Fruit fly (Drosophila melanogaster): ENCODE data around the gene CG17746.

CG17746 gene

DNA sequence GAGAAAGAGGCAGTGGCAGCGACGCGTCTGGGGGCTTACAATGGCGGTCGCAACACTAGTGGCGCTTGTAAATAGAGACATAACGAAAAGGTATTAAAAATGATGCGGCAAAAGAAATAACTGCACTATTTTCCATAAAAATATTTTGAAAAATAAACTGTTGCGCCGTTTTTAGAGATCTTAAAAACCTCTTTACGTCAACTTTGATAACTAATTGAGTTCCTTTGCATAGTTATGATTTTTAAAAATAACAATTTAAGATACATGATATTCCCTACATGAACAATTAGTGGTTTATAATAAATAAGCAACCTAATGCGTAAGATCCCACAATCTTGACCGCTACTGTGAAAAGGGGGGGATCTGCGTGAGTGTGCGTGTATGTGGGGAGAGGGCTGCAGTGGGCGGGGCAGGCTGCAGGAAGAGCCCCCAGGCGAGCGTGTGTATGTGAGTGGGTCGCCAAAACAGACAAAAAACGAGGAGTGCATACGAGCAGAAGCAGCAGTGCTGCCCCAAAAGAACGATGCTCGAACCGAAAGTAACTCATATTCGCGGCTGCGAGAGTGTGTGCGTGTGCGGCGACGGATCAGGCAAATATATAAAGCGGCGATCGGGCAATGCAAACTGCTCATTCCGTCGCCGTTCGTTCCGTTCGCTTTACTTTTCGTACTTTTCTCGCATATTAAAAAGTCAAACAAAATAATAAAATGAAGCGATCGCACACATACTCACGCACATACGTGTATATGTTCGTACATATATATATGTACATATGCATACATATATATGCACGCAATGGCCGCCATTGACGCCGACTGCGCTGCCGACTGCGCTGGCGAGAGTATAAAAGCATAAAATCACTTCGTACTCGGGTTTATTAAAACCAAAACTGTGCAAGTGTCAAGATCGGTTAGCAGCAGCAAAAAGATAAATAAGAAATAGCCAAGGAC lies 9.6 kb upstream of the CG17746 start (continued):
- TF ChIP-seq Hr78 (GFP tag; optimal IDR thresholded peaks at IDR 0.05) (no peak), Pdp1 (GFP tag; optimal IDR thresholded peaks at IDR 0.05) (peak in 1 of 2 experiments; percentile 19), Dll (GFP tag; IDR thresholded peaks at IDR 0.05; ENCODE audit: partially characterized antibody) (no peak), tin (GFP tag; optimal IDR thresholded peaks at IDR 0.05) (peak; percentile 6), CG9437 (GFP tag; optimal IDR thresholded peaks at IDR 0.05) (peak; percentile 49), Atf3 (GFP tag; optimal IDR thresholded peaks at IDR 0.05) (no peak), CG33557 (GFP tag; optimal IDR thresholded peaks at IDR 0.05) (no peak), cad (GFP tag; optimal IDR thresholded peaks at IDR 0.05) (no peak), rib (GFP tag; IDR thresholded peaks at IDR 0.05) (no peak), CG12769 (tag; optimal IDR thresholded peaks at IDR 0.05) (no peak), CG8281 (tag; optimal IDR thresholded peaks at IDR 0.05) (no peak), stwl (tag; optimal IDR thresholded peaks at IDR 0.05) (no peak), kni (GFP tag; optimal IDR thresholded peaks at IDR 0.05) (no peak), dmrt11E (tag; optimal IDR thresholded peaks at IDR 0.05) (no peak), HmgZ (tag; optimal IDR thresholded peaks at IDR 0.05) (no peak), eyg (GFP tag; optimal IDR thresholded peaks at IDR 0.05) (no peak), Sin3A (optimal IDR thresholded peaks at IDR 0.05) (no peak), HLHmδ (GFP tag; optimal IDR thresholded peaks at IDR 0.05) (no peak), gsb (GFP tag; IDR thresholded peaks at IDR 0.05) (no peak), jing (GFP tag; optimal IDR thresholded peaks at IDR 0.05) (no peak), B-H1 (GFP tag; IDR thresholded peaks at IDR 0.05) (no peak), CkIIα-i1 (GFP tag; IDR thresholded peaks at IDR 0.05) (no peak), her (GFP tag; optimal IDR thresholded peaks at IDR 0.05) (no peak), trem (tag; optimal IDR thresholded peaks at IDR 0.05) (no peak), CG12299 (tag; optimal IDR thresholded peaks at IDR 0.05) (no peak), Dbx (GFP tag; IDR thresholded peaks at IDR 0.05) (no peak), ems (GFP tag; optimal IDR thresholded peaks at IDR 0.05) (no peak), MESR4 (GFP tag; optimal IDR thresholded peaks at IDR 0.05) (no peak), gcm2 (GFP tag; optimal IDR thresholded peaks at IDR 0.05) (no peak), vfl (GFP tag; optimal IDR thresholded peaks at IDR 0.05) (no peak), CG12391 (tag; optimal IDR thresholded peaks at IDR 0.05) (peak; percentile 44), lola (GFP tag; optimal IDR thresholded peaks at IDR 0.05) (no peak), CG9215 (GFP tag; IDR thresholded peaks at IDR 0.05) (no peak), toy (GFP tag; IDR thresholded peaks at IDR 0.05) (no peak), CG10267 (tag; optimal IDR thresholded peaks at IDR 0.05) (peak; percentile 0), CG9932 (GFP tag; IDR thresholded peaks at IDR 0.05) (no peak), CG1832 (GFP tag; optimal IDR thresholded peaks at IDR 0.05) (no peak), HLH54F (GFP tag; optimal IDR thresholded peaks at IDR 0.05) (peak; percentile 23), CG8290 (GFP tag; optimal IDR thresholded peaks at IDR 0.05) (no peak), CG8290 (tag; optimal IDR thresholded peaks at IDR 0.05) (no peak), Rx (GFP tag; IDR thresholded peaks at IDR 0.05) (no peak), luna (GFP tag; optimal IDR thresholded peaks at IDR 0.05) (no peak), sug (tag; optimal IDR thresholded peaks at IDR 0.05) (no peak), GATAe (GFP tag; conservative IDR thresholded peaks at IDR 0.05) (no peak), CoRest (tag; optimal IDR thresholded peaks at IDR 0.05) (peak; percentile 66), CG7357 (GFP tag; IDR thresholded peaks at IDR 0.05) (0 out of 3 replicates have a peak, but pooled peaks have one; percentile 46), CG12104 (GFP tag; optimal IDR thresholded peaks at IDR 0.05) (peak; percentile 4), ac (GFP tag; optimal IDR thresholded peaks at IDR 0.05) (no peak), psq (GFP tag; optimal IDR thresholded peaks at IDR 0.05) (no peak), CG3407 (GFP tag; optimal IDR thresholded peaks at IDR 0.05) (no peak)

All from whole organism, embryonic.